Worm (Caenorhabditis elegans): Measurements from ENCODE around the gene C02F4.4.

DNA sequence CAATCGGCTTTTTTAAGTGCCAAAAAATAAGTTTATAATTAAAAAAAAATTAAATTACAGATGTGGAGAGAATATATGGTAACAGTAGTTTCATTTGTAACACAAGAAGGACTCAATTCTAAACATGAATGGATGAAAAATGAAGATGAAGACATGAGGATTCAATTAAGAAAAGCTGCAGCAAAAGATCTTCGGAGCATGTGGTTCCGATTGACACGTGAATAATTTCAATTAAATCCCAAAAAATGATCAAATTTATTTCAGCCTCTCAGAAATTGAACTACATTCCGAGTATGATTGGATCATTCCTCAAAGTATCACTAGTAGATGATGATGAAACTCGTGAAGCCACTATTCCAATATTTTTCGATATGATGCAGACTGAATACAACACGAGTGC lies 25.6 kb downstream of the C02F4.4 start:
- TF ChIP-seq F13H6.1 (tag; optimal IDR thresholded peaks at IDR 0.05) (no peak), dmd-4 (tag; optimal IDR thresholded peaks at IDR 0.05) (no peak), nhr-23 (tag; optimal IDR thresholded peaks at IDR 0.05) (no peak), ama-1 (optimal IDR thresholded peaks at IDR 0.05) (no peak), sem-4 (tag; optimal IDR thresholded peaks at IDR 0.05) (no peak), lin-13 (GFP tag; optimal IDR thresholded peaks at IDR 0.05) (no peak), ztf-11 (tag; optimal IDR thresholded peaks at IDR 0.05) (no peak), unc-62 (GFP tag; optimal IDR thresholded peaks at IDR 0.05) (no peak), skn-1 (tag; optimal IDR thresholded peaks at IDR 0.05) (no peak)

Data from whole organism, L2 larva.